Worm (Caenorhabditis elegans): ENCODE results near the gene nhr-9.

ce11 chrIII:7136015-7136414 is 40.8 kb downstream of the nhr-9 start, which contains the start of gene B0280.17:
- TF ChIP-seq blmp-1 (tag; optimal IDR thresholded peaks at IDR 0.05) (no peak), nhr-12 (tag; optimal IDR thresholded peaks at IDR 0.05) (no peak), ham-2 (GFP tag; optimal IDR thresholded peaks at IDR 0.05) (no peak), tbx-8 (GFP tag; optimal IDR thresholded peaks at IDR 0.05) (no peak), ces-1 (GFP tag; optimal IDR thresholded peaks at IDR 0.05) (no peak), snpc-4 (tag; optimal IDR thresholded peaks at IDR 0.05) (no peak), lin-13 (tag; optimal IDR thresholded peaks at IDR 0.05) (no peak), ztf-11 (tag; optimal IDR thresholded peaks at IDR 0.05) (no peak)
